Worm (Caenorhabditis elegans): ENCODE measurements around the gene T05C12.15.

The T05C12.15 gene

DNA sequence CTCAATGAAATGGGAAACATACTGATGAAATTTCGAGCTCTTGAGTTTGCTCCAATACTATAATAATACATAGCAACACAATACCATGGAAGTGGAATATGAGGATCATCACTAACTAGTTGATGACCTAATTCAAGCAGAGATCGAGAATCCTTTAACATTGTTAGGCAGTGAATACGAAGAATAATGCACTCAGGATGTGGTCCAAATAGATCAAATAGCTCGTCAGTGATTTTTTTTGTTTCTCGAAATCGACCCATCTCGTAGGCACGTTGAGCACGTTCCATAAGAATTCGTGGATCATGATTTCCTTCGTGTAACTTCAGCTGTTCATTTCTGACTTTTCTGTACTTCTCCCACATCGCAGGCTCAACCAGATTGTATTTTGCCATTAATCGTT lies 8.5 kb upstream of the T05C12.15 start:
- no peak for TF ChIP-seq tbx-2 (tag; optimal IDR thresholded peaks at IDR 0.05)
- TF ChIP-seq hlh-30 (tag; optimal IDR thresholded peaks at IDR 0.05; ENCODE audit: insufficient read depth), result no peak
- TF ChIP-seq unc-55 (GFP tag; optimal IDR thresholded peaks at IDR 0.05), result no peak
- no peak for TF ChIP-seq ama-1 (optimal IDR thresholded peaks at IDR 0.05)
- no peak for TF ChIP-seq gmeb-2 (tag; optimal IDR thresholded peaks at IDR 0.05)
- no peak for TF ChIP-seq ceh-14 (tag; optimal IDR thresholded peaks at IDR 0.05)
- no peak for TF ChIP-seq nhr-11 (tag; optimal IDR thresholded peaks at IDR 0.05)
- TF ChIP-seq ceh-48 (tag; optimal IDR thresholded peaks at IDR 0.05), result no peak
- no peak for TF ChIP-seq dve-1 (tag; optimal IDR thresholded peaks at IDR 0.05)
- no peak for TF ChIP-seq rnt-1 (tag; optimal IDR thresholded peaks at IDR 0.05)
- TF ChIP-seq unc-86 (tag; optimal IDR thresholded peaks at IDR 0.05), result no peak
- TF ChIP-seq syd-9 (tag; optimal IDR thresholded peaks at IDR 0.05), result no peak
- no peak for TF ChIP-seq ets-4 (tag; optimal IDR thresholded peaks at IDR 0.05)
- TF ChIP-seq hlh-6 (tag; optimal IDR thresholded peaks at IDR 0.05), result no peak
- TF ChIP-seq ceh-24 (tag; optimal IDR thresholded peaks at IDR 0.05), result no peak
- TF ChIP-seq eyg-1 (tag; optimal IDR thresholded peaks at IDR 0.05), result no peak
- TF ChIP-seq lim-6 (tag; optimal IDR thresholded peaks at IDR 0.05), result no peak
- no peak for TF ChIP-seq lin-11 (tag; optimal IDR thresholded peaks at IDR 0.05)
- TF ChIP-seq pros-1 (tag; optimal IDR thresholded peaks at IDR 0.05), result no peak

DNA sequence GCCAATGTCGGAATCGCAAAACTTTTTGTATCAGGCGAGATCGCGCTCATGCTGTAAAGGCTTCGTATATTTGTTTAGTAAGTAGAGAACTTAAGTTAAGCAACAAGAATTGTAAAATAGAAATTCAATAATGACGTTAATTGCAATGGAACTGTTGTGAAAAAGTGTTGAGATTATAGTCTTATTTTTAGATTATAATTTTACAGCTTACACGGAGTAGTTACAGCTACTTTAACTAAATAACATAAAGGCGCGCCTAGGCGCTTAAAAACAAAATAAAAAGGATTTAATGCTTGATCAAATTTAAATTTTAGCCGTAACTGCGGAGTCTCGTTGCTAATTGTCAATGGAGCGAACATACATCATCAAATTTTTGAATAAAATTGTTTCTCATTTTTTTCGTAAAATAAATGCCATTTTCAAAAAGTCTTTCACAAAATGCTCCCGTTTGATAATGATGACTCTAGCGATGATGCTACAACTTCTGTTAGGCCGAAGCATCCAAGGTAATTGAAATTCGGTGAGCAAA lies 7.2 kb upstream of the T05C12.15 start, which contains the start of the genes emb-27 and rrf-3:
Gene emb-27 (minus strand): TSS at position 51 of the 529 bp plus-strand sequence.
Gene rrf-3 (plus strand): TSS at position 346 of the 529 bp plus-strand sequence.
- TF ChIP-seq unc-55 (GFP tag; optimal IDR thresholded peaks at IDR 0.05) (peak; percentile 11), ceh-22 (tag; optimal IDR thresholded peaks at IDR 0.05) (no peak), sox-2 (GFP tag; IDR thresholded peaks at IDR 0.05) (no peak), ceh-18 (tag; optimal IDR thresholded peaks at IDR 0.05) (no peak), ceh-31 (tag; optimal IDR thresholded peaks at IDR 0.05) (no peak), pax-1 (tag; optimal IDR thresholded peaks at IDR 0.05) (peak; percentile 3), tbx-7 (tag; optimal IDR thresholded peaks at IDR 0.05) (no peak), pha-4 (tag; optimal IDR thresholded peaks at IDR 0.05) (no peak), ztf-16 (tag; optimal IDR thresholded peaks at IDR 0.05) (no peak), sox-4 (tag; optimal IDR thresholded peaks at IDR 0.05) (no peak), ama-1 (optimal IDR thresholded peaks at IDR 0.05) (no peak), hlh-13 (GFP tag; optimal IDR thresholded peaks at IDR 0.05) (no peak), ahr-1 (tag; optimal IDR thresholded peaks at IDR 0.05) (no peak), zip-5 (tag; optimal IDR thresholded peaks at IDR 0.05) (no peak), ceh-14 (tag; optimal IDR thresholded peaks at IDR 0.05) (no peak), rnt-1 (tag; optimal IDR thresholded peaks at IDR 0.05) (peak; percentile 15), unc-42 (tag; optimal IDR thresholded peaks at IDR 0.05) (peak; percentile 98), dmd-4 (tag; optimal IDR thresholded peaks at IDR 0.05; ENCODE audit: borderline replicate concordance) (no peak), hlh-6 (tag; optimal IDR thresholded peaks at IDR 0.05) (no peak), ceh-9 (tag; optimal IDR thresholded peaks at IDR 0.05) (no peak), mec-3 (tag; optimal IDR thresholded peaks at IDR 0.05; ENCODE audit: borderline replicate concordance) (no peak), sdc-2 (tag; optimal IDR thresholded peaks at IDR 0.05) (no peak)

DNA sequence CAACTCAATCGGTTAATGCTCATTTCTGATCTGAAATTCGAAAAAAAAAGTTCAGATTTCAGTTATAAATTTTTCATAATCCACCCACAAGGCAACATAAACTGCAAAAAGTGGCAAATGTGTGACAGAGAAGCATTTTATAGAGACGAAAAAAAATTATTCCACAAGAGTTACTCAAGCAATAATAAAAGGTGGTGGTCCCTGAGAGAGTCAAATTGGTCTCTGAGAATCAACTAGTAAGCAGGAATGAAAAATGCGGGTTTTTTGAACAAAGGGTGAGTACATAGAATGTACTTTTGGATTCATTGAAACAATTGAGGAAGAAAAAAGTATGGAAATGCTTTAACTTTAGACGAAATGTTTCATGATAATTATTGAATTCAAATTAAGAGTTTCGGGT lies 991 bp downstream of the T05C12.15 start, which contains the start of gene T05C12.11:
Gene T05C12.11 (minus strand): TSS at position 101 of the 400 bp plus-strand sequence.
- TF ChIP-seq gmeb-2 (tag; optimal IDR thresholded peaks at IDR 0.05), result no peak
- TF ChIP-seq ceh-6 (GFP tag; optimal IDR thresholded peaks at IDR 0.05), result no peak
- no peak for TF ChIP-seq Y22D7AL.16 (tag; optimal IDR thresholded peaks at IDR 0.05)
- no peak for TF ChIP-seq eyg-1 (tag; optimal IDR thresholded peaks at IDR 0.05)

DNA sequence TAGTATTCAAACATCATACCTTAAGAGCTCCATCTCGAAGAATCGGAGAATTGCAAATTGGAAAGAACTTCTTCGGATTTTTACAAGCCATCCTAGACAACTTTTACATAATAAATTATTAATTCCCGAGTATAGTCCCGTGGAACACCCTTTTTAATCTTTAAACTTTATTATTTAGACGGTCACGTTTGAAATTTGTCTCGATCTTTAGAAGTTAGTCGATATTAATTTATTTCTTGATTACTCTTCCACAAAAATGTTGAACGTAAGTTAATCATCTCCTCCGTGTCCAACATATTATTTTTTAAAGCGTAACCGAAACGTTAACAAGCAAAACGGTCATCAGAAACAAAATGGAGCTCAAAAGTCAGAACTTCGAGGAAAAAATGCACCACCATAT lies 4.1 kb downstream of the T05C12.15 start, which contains the start of the genes decr-1.3 and T05C12.1:
Gene decr-1.3 (minus strand): TSS at position 101 of the 400 bp plus-strand sequence.
Gene T05C12.1 (plus strand): TSS at position 232 of the 400 bp plus-strand sequence.
- no peak for TF ChIP-seq nfya-1 (tag; optimal IDR thresholded peaks at IDR 0.05)
- no peak for TF ChIP-seq hlh-15 (tag; optimal IDR thresholded peaks at IDR 0.05)
- no peak for TF ChIP-seq elt-2 (tag; optimal IDR thresholded peaks at IDR 0.05)
- no peak for TF ChIP-seq eyg-1 (tag; optimal IDR thresholded peaks at IDR 0.05)
- TF ChIP-seq madf-2 (tag; optimal IDR thresholded peaks at IDR 0.05), result no peak
- no peak for TF ChIP-seq gmeb-2 (tag; optimal IDR thresholded peaks at IDR 0.05)
- no peak for TF ChIP-seq pax-1 (tag; optimal IDR thresholded peaks at IDR 0.05)
- no peak for TF ChIP-seq unc-42 (tag; optimal IDR thresholded peaks at IDR 0.05)
- TF ChIP-seq ama-1 (optimal IDR thresholded peaks at IDR 0.05), result no peak
- TF ChIP-seq unc-55 (GFP tag; optimal IDR thresholded peaks at IDR 0.05), result no peak
- TF ChIP-seq K09A11.1 (tag; optimal IDR thresholded peaks at IDR 0.05; ENCODE audit: insufficient read depth), result no peak
- TF ChIP-seq unc-3 (GFP tag; conservative IDR thresholded peaks at IDR 0.05), result no peak
- no peak for TF ChIP-seq unc-3 (tag; optimal IDR thresholded peaks at IDR 0.05)
- TF ChIP-seq nhr-11 (tag; optimal IDR thresholded peaks at IDR 0.05), result no peak
- no peak for TF ChIP-seq hlh-30 (tag; optimal IDR thresholded peaks at IDR 0.05; ENCODE audit: insufficient read depth)
- TF ChIP-seq pag-3 (tag; optimal IDR thresholded peaks at IDR 0.05; ENCODE audit: borderline replicate concordance), result no peak

All from whole organism, late embryonic.